Fruit fly (Drosophila melanogaster): ENCODE measurements around the gene CG1492.

dm6 chrX:11984987-11985386 lies 27.0 kb downstream of the CG1492 start, which contains the start of gene cac:
- TF ChIP-seq bigmax (GFP tag; optimal IDR thresholded peaks at IDR 0.05) (no peak), z (GFP tag; IDR thresholded peaks at IDR 0.05) (no peak)

All from whole organism, embryonic.